Worm (Caenorhabditis elegans) whole organism, dauer: ENCODE measurements around the gene T27E7.1.
"Not testable (repeated sequence)": the region's sequence is repeated elsewhere in the genome, so short reads cannot be mapped to it uniquely, and the experiment has no call there.

ENCODE experiments used
- unc-62 ChIP-seq: sonication (generic microtip); optimal IDR thresholded peaks from 2 replicates; lab custom pipeline; 2017; ENCODE audit warnings: missing biosample characterization, missing genetic modification reagents, missing genetic modification characterization

T27E7.1 gene

ce11 chrIV:14549308-14549707 is 29.7 kb downstream of the T27E7.1 start, which contains the start of gene T27E7.9:
Gene T27E7.9, minus strand, starts transcription at chrIV:14549408.
- TF ChIP-seq unc-62 (GFP tag; lab: Kevin White, UChicago), result no peak

DNA sequence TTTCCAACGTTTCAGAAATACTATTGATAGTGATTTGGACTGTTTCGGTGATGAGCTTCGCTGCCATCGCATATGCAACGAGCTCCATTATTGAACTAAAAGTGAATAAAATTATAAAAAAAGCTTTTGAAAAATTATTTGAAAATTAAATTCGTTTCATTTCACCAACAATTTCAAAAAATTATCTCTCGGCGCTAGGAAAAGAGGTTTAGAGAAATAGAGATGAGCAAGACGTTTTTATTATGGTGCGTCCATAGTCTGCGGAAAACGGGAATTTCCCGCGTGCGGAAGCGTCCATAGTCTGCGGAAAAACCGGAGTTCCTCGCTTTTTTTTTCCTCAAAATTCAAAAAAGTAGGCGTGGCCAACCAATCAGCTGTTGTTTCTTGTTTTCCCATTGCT is 32.3 kb downstream of the T27E7.1 start, which contains the start of gene pals-30:
Gene pals-30 (minus strand): TSS at position 101 of the 400 bp plus-strand sequence.
- not testable (repeated sequence) for TF ChIP-seq unc-62 (GFP tag; lab: Kevin White, UChicago)

DNA sequence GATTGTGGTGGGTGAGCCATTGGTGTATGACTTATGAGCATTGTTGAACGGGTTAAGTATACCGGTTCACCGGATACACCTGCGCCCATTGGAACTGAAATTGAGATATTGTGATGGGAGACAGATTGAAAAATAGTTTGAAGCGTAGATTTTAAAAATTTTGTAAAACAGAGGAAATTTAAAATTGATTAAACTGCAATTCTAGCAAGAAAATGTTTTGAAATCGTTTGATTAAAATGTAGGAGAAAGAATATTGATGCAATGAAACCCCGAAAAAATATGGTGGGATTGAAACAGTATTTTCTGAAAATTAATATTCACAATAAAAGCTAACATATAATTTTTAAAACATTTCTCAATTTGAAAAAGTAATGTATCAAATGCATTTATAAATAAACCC is 35.2 kb downstream of the T27E7.1 start, which contains the start of gene Y57G11B.6:
Gene Y57G11B.6 (minus strand): TSS at position 101 of the 400 bp plus-strand sequence.
- no peak for TF ChIP-seq unc-62 (GFP tag; lab: Kevin White, UChicago)

DNA sequence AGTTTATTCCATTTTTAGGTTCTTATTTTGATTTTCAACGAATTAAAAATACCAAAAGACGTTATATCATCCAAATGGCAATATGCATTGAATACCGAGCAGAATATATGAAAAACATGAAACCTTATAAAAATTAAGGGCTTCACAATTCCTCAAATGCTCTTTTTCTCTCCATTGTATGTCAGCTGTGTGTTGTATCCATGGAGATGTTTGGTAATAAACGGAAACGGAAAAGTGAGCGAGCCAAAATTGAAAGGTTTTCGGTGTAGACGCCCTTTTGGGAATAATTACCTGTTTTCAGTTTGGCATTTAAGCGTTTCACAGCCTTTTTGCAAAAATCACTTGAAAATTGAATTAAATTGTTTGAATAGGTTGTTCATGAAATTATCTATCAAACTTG is 38.1 kb downstream of the T27E7.1 start:
- TF ChIP-seq unc-62 (GFP tag; lab: Kevin White, UChicago), result no peak

DNA sequence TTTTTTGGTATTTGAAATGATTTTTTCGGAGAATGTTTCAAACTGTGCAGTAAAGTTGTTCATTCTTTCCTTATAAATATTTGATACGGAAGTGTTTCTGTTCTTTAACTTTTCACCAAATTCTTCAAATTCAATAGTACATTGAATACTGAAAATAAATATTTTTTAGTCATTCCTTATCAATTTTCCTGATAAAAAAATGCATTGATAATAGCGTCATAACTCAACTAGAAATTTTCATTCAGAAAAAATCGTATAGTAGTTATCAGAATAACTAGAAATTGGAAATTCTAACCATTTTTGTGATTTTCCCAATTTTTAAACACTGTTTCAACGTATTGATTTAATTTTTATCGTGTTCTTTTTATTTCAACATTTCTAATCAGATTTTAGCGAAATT is 39.7 kb downstream of the T27E7.1 start:
- no peak for TF ChIP-seq unc-62 (GFP tag; lab: Kevin White, UChicago)

DNA sequence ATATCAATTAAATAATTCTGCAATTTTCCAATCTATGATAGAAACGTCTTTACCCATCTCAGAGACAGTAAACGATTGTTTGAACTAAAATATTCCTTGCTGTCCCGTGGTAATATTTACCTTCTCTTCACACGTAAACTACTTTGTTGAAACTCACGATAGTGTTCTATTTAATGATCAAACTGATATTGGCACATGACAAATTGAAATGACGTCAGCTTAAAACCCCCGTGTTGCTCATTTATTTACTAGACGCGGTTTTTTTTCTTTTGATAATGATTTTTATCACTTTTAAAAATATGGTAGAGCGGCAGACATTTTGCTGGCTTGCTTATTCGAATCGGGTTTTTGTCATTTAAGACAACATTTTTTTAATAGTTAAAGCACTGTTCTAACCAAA is 42.1 kb downstream of the T27E7.1 start:
- TF ChIP-seq unc-62 (GFP tag; lab: Kevin White, UChicago), result no peak

DNA sequence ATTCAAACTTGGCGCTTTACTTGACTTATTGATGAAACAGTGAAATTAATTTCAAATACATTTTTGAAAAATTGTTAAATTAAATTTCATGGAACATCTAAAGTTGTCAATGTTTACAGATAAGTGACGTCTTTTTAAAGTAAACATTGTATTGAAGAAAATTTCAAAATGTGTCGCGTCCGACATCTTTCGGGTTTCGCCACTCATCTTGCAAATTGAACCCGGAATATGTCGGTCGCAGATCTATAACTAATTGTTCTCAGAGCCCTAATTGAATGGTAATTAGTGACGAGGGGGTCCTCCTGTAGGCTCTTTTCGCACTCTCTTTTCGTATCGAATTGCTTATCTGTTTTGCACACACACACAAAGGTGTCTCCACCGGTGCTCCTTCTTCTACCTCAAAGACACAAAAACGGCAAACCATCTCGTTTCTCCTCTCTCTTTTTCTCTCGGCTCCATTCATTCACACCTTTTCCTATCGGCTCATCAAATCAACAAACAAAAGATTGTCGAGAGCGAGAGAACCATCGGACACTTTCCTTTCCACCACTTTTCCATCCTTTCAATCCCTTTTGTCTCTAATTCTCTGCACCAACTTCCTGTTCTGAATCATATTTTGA is 43.2 kb downstream of the T27E7.1 start:
- no peak for TF ChIP-seq unc-62 (GFP tag; lab: Kevin White, UChicago)

- no peak for TF ChIP-seq unc-62 (GFP tag; lab: Kevin White, UChicago)
Measured at ce11 chrIV:14565062-14565461, 45.5 kb downstream of the T27E7.1 start, which contains the start of gene Y57G11B.2. Gene Y57G11B.2, plus strand, starts transcription at chrIV:14565362.
